Fruit fly (Drosophila melanogaster) whole organism, embryonic: ENCODE data around the gene fmt.

Experiments used
- CG10959 ChIP-seq: fragments of 200-800 bp; sonication (Bioruptor generic); IDR thresholded peaks from 2 replicates; pipeline ENCODE4 v1.3.6; 2022; ENCODE audit warnings: missing biosample characterization, missing genetic modification characterization
- CG12071 ChIP-seq: fragments of 200-800 bp; sonication (Bioruptor generic); optimal IDR thresholded peaks from 3 replicates; lab custom pipeline; 2018; ENCODE audit warnings: missing biosample characterization, mild to moderate bottlenecking, missing genetic modification characterization
- CG12219 ChIP-seq: fragments of 200-800 bp; sonication (Bioruptor generic); optimal IDR thresholded peaks from 3 replicates; lab custom pipeline; 2018; ENCODE audit warnings: missing biosample characterization, mild to moderate bottlenecking, missing genetic modification characterization
- CG15696 ChIP-seq: fragments of 200-800 bp; sonication (Bioruptor generic); optimal IDR thresholded peaks from 2 replicates; lab custom pipeline; 2019; ENCODE audit warnings: missing biosample characterization, mild to moderate bottlenecking, missing genetic modification characterization, moderate library complexity
- CG16779 ChIP-seq: fragments of 200-800 bp; sonication (Bioruptor generic); IDR thresholded peaks from 2 replicates; pipeline ENCODE4 v1.3.6; 2022; ENCODE audit warnings: missing biosample characterization, missing genetic modification characterization
- CG17912 ChIP-seq: fragments of 200-800 bp; sonication (Bioruptor generic); optimal IDR thresholded peaks from 2 replicates; lab custom pipeline; 2018; ENCODE audit warnings: missing biosample characterization, mild to moderate bottlenecking, missing genetic modification characterization
- CG18619 ChIP-seq: fragments of 200-800 bp; sonication (Bioruptor generic); optimal IDR thresholded peaks from 3 replicates; lab custom pipeline; 2017; ENCODE audit warnings: missing biosample characterization, mild to moderate bottlenecking, missing genetic modification characterization
- CG2120 ChIP-seq: fragments of 200-800 bp; sonication (Bioruptor generic); optimal IDR thresholded peaks from 3 replicates; lab custom pipeline; 2016; ENCODE audit warnings: missing biosample characterization, missing genetic modification characterization
- CG2199 ChIP-seq: fragments of 200-800 bp; sonication (Bioruptor generic); IDR thresholded peaks from 3 replicates; pipeline ENCODE4 v1.3.6; 2022; ENCODE audit warnings: missing biosample characterization, missing genetic modification characterization
- CG2678 ChIP-seq: fragments of 200-800 bp; sonication (Bioruptor generic); optimal IDR thresholded peaks from 3 replicates; lab custom pipeline; 2019; ENCODE audit warnings: missing biosample characterization, mild to moderate bottlenecking, missing genetic modification characterization, moderate library complexity
- CG31365 ChIP-seq: fragments of 200-800 bp; sonication (Bioruptor generic); optimal IDR thresholded peaks from 2 replicates; lab custom pipeline; 2018; ENCODE audit warnings: missing biosample characterization, mild to moderate bottlenecking, missing genetic modification characterization
- CG3163 ChIP-seq: fragments of 200-800 bp; sonication (Bioruptor generic); optimal IDR thresholded peaks from 3 replicates; lab custom pipeline; 2016; ENCODE audit warnings: missing biosample characterization, missing genetic modification characterization
- CG34224 ChIP-seq: fragments of 200-800 bp; sonication (Bioruptor generic); IDR thresholded peaks from 3 replicates; pipeline ENCODE4 v1.3.6; 2022; ENCODE audit warnings: missing biosample characterization, missing genetic modification characterization; ENCODE audit not compliant: partially characterized antibody
- CG4360 ChIP-seq: fragments of 200-800 bp; sonication (Bioruptor generic); IDR thresholded peaks from 2 replicates; pipeline ENCODE4 v1.3.6; 2022; ENCODE audit warnings: missing biosample characterization, missing genetic modification characterization
- CG43689 ChIP-seq: fragments of 200-800 bp; sonication (Bioruptor generic); IDR thresholded peaks from 2 replicates; pipeline ENCODE4 v1.3.6; 2022; ENCODE audit warnings: missing biosample characterization, missing genetic modification characterization
- CG4617 ChIP-seq: fragments of 200-800 bp; sonication (Bioruptor generic); optimal IDR thresholded peaks from 3 replicates; lab custom pipeline; 2016; ENCODE audit warnings: missing biosample characterization, missing genetic modification characterization, borderline replicate concordance
- CG8281 ChIP-seq: fragments of 200-800 bp; sonication (Bioruptor generic); optimal IDR thresholded peaks from 2 replicates; lab custom pipeline; 2018; ENCODE audit warnings: missing biosample characterization, mild to moderate bottlenecking, missing genetic modification characterization, moderate library complexity
- Dll ChIP-seq: fragments of 200-800 bp; sonication (Bioruptor generic); IDR thresholded peaks from 4 replicates; pipeline ENCODE4 v1.3.6; 2022; ENCODE audit warnings: missing biosample characterization, missing genetic modification characterization; ENCODE audit not compliant: partially characterized antibody
- Elba2 ChIP-seq: fragments of 200-800 bp; sonication (Bioruptor generic); optimal IDR thresholded peaks from 3 replicates; lab custom pipeline; 2016; ENCODE audit warnings: missing biosample characterization, missing genetic modification characterization
- Hr3 ChIP-seq: fragments of 200-800 bp; sonication (Bioruptor generic); optimal IDR thresholded peaks from 3 replicates; lab custom pipeline; 2016; ENCODE audit warnings: missing biosample characterization, missing genetic modification characterization
- Lhr ChIP-seq: fragments of 200-800 bp; sonication (Bioruptor generic); optimal IDR thresholded peaks from 3 replicates; lab custom pipeline; 2017; ENCODE audit warnings: mild to moderate bottlenecking, missing biosample characterization, missing genetic modification reagents, missing genetic modification characterization
- Mes4 ChIP-seq: fragments of 200-800 bp; sonication (Bioruptor generic); optimal IDR thresholded peaks from 2 replicates; lab custom pipeline; 2016; ENCODE audit warnings: missing biosample characterization, missing genetic modification characterization
- NC2β ChIP-seq: fragments of 200-800 bp; sonication (Bioruptor generic); optimal IDR thresholded peaks from 2 replicates; lab custom pipeline; 2016; ENCODE audit warnings: missing biosample characterization, missing genetic modification characterization
- Rfx ChIP-seq: fragments of 200-800 bp; sonication (Bioruptor generic); IDR thresholded peaks from 2 replicates; pipeline ENCODE4 v1.3.6; 2022; ENCODE audit warnings: missing biosample characterization, missing genetic modification characterization
- Stat92E ChIP-seq, 3 experiments: fragments of >200 bp in 2 of 3; fragments of 200-800 bp in 1 of 3; sonication (Bioruptor generic) in 1 of 3; optimal IDR thresholded peaks; 2 replicates each; lab custom pipeline; 2017 to 2019; ENCODE audit warnings: missing biosample characterization in 3 of 3, missing genetic modification characterization in 3 of 3, mild to moderate bottlenecking in 1 of 3, moderate library complexity in 1 of 3
- aop ChIP-seq: fragments of 200-800 bp; sonication (Bioruptor generic); IDR thresholded peaks from 2 replicates; pipeline ENCODE4 v1.3.6; 2022; ENCODE audit warnings: missing biosample characterization, missing genetic modification characterization
- ase ChIP-seq: fragments of 200-800 bp; sonication (Bioruptor generic); IDR thresholded peaks from 3 replicates; pipeline ENCODE4 v1.3.6; 2022; ENCODE audit warnings: missing biosample characterization, missing genetic modification characterization
- cato ChIP-seq: fragments of 200-800 bp; sonication (Bioruptor generic); optimal IDR thresholded peaks from 2 replicates; lab custom pipeline; 2016; ENCODE audit warnings: missing biosample characterization, missing genetic modification characterization, borderline replicate concordance
- croc ChIP-seq: fragments of 200-800 bp; sonication (Bioruptor generic); conservative IDR thresholded peaks from 3 replicates; pipeline ENCODE4 v1.3.6; 2022; ENCODE audit warnings: missing biosample characterization, missing genetic modification characterization
- crp ChIP-seq, 2 experiments: fragments of 200-800 bp; sonication (Bioruptor generic); optimal IDR thresholded peaks; 2 replicates in 1 of 2; 3 replicates in 1 of 2; lab custom pipeline; 2017; ENCODE audit warnings: missing biosample characterization in 2 of 2, missing genetic modification characterization in 2 of 2, mild to moderate bottlenecking in 1 of 2, moderate library complexity in 1 of 2
- dati ChIP-seq: fragments of 200-800 bp; sonication (Bioruptor generic); IDR thresholded peaks from 2 replicates; pipeline ENCODE4 v1.3.6; 2022; ENCODE audit warnings: missing biosample characterization, missing genetic modification characterization
- disco-r ChIP-seq: fragments of 200-800 bp; sonication (Bioruptor generic); optimal IDR thresholded peaks from 2 replicates; lab custom pipeline; 2016; ENCODE audit warnings: missing biosample characterization, missing genetic modification characterization
- ems ChIP-seq: fragments of 200-800 bp; sonication (Bioruptor generic); optimal IDR thresholded peaks from 3 replicates; lab custom pipeline; 2016; ENCODE audit warnings: missing biosample characterization, missing genetic modification characterization
- hkb ChIP-seq, 2 experiments: fragments of 200-800 bp in 1 of 2; fragments of >200 bp in 1 of 2; sonication (Bioruptor generic) in 1 of 2; IDR thresholded peaks in 1 of 2; optimal IDR thresholded peaks in 1 of 2; 2 replicates each; pipeline versions ENCODE4 v1.3.6 to Lab custom; 2017 to 2022; ENCODE audit warnings: missing biosample characterization in 1 of 2, missing genetic modification characterization in 1 of 2
- ind ChIP-seq: fragments of 200-800 bp; sonication (Bioruptor generic); optimal IDR thresholded peaks from 3 replicates; lab custom pipeline; 2016; ENCODE audit warnings: missing biosample characterization, missing genetic modification characterization
- inv ChIP-seq: fragments of 200-800 bp; sonication (Bioruptor generic); IDR thresholded peaks from 2 replicates; pipeline ENCODE4 v1.3.6; 2022; ENCODE audit warnings: missing biosample characterization, missing genetic modification characterization; ENCODE audit not compliant: partially characterized antibody
- jing ChIP-seq: fragments of 200-800 bp; sonication (Bioruptor generic); optimal IDR thresholded peaks from 2 replicates; lab custom pipeline; 2018; ENCODE audit warnings: missing biosample characterization, mild to moderate bottlenecking, missing genetic modification characterization
- pnt ChIP-seq: fragments of 200-800 bp; sonication (Bioruptor generic); optimal IDR thresholded peaks from 3 replicates; lab custom pipeline; 2016; ENCODE audit warnings: missing biosample characterization, missing genetic modification characterization
- pum ChIP-seq: fragments of 200-800 bp; sonication (Bioruptor generic); optimal IDR thresholded peaks from 2 replicates; lab custom pipeline; 2016; ENCODE audit warnings: missing biosample characterization, missing genetic modification characterization
- row ChIP-seq: fragments of 200-800 bp; sonication (Bioruptor generic); IDR thresholded peaks from 3 replicates; pipeline ENCODE4 v1.3.6; 2022; ENCODE audit warnings: missing biosample characterization, missing genetic modification characterization
- sim ChIP-seq: fragments of 200-800 bp; sonication (Bioruptor generic); IDR thresholded peaks from 2 replicates; pipeline ENCODE4 v1.3.6; 2022; ENCODE audit warnings: missing biosample characterization, missing genetic modification characterization
- slp2 ChIP-seq: fragments of 200-800 bp; sonication (Bioruptor generic); optimal IDR thresholded peaks from 2 replicates; lab custom pipeline; 2016; ENCODE audit warnings: missing biosample characterization, missing genetic modification characterization
- sob ChIP-seq: fragments of 200-800 bp; sonication (Bioruptor generic); IDR thresholded peaks from 2 replicates; pipeline ENCODE4 v1.3.6; 2022; ENCODE audit warnings: missing biosample characterization, missing genetic modification characterization
- tap ChIP-seq: fragments of 200-800 bp; optimal IDR thresholded peaks from 3 replicates; lab custom pipeline; 2019; ENCODE audit warnings: missing biosample characterization, mild to moderate bottlenecking, missing genetic modification characterization, moderate library complexity
- tin ChIP-seq: fragments of 200-800 bp; sonication (Bioruptor generic); optimal IDR thresholded peaks from 3 replicates; lab custom pipeline; 2016; ENCODE audit warnings: missing biosample characterization, missing genetic modification characterization

fmt gene

dm6 chr3L:6217212-6217611, 43.5 kb upstream of the fmt start (continued):
- TF ChIP-seq CG34224 (GFP tag; lab: Robert Waterston, UW), result no peak
- no peak for TF ChIP-seq CG17912 (GFP tag; lab: Kevin White, UChicago)
- TF ChIP-seq cato (GFP tag; lab: Kevin White, UChicago), result peak; percentile 15
- no peak for TF ChIP-seq Dll (GFP tag; lab: Robert Waterston, UW)
- TF ChIP-seq CG2120 (GFP tag; lab: Kevin White, UChicago), result peak; percentile 24
- TF ChIP-seq aop (GFP tag; lab: Robert Waterston, UW), result no peak
- TF ChIP-seq CG16779 (GFP tag; lab: Robert Waterston, UW), result no peak
- TF ChIP-seq CG12219 (GFP tag; lab: Kevin White, UChicago), result peak; percentile 46
- TF ChIP-seq hkb (optimal IDR thresholded peaks at IDR 0.05; lab: Kevin White, UChicago), result no peak
- peak; percentile 53; the same call in 1 of the 2 replicates for TF ChIP-seq hkb (GFP tag; IDR thresholded peaks at IDR 0.05; lab: Robert Waterston, UW)
- TF ChIP-seq CG43689 (GFP tag; lab: Robert Waterston, UW), result no peak
- TF ChIP-seq Hr3 (GFP tag; lab: Kevin White, UChicago), result peak; percentile 56
- peak; percentile 78 for TF ChIP-seq tap (tag; lab: Kevin White, UChicago)
- 0 out of 3 replicates have a peak, but pooled peaks have one; percentile 29 for TF ChIP-seq ase (GFP tag; lab: Robert Waterston, UW)
- TF ChIP-seq CG18619, result peak; percentile 27
- peak; percentile 18 for TF ChIP-seq Mes4 (GFP tag; lab: Kevin White, UChicago)
- peak; percentile 49 for TF ChIP-seq slp2 (GFP tag; lab: Kevin White, UChicago)
- no peak for TF ChIP-seq NC2β (GFP tag; lab: Kevin White, UChicago)
- TF ChIP-seq CG31365 (tag; lab: Kevin White, UChicago), result no peak
- TF ChIP-seq Elba2, result no peak
- peak; percentile 66; the same call in 1 of the 2 replicates for TF ChIP-seq CG10959 (GFP tag; lab: Robert Waterston, UW)
- TF ChIP-seq CG2199 (GFP tag; lab: Robert Waterston, UW), result no peak
- no peak for TF ChIP-seq Rfx (GFP tag; lab: Robert Waterston, UW)
- TF ChIP-seq pnt (GFP tag; lab: Kevin White, UChicago), result no peak
- peak; percentile 57 for TF ChIP-seq pum (GFP tag; lab: Kevin White, UChicago)
- TF ChIP-seq ems (GFP tag; lab: Kevin White, UChicago), result no peak
- TF ChIP-seq CG2678, result peak; percentile 77
- peak; percentile 55 for TF ChIP-seq ind (GFP tag; lab: Kevin White, UChicago)
- no peak for TF ChIP-seq CG4617 (GFP tag; lab: Kevin White, UChicago)
- no peak for TF ChIP-seq CG3163 (GFP tag; lab: Kevin White, UChicago)
- peak; percentile 24 for TF ChIP-seq CG8281 (tag; lab: Kevin White, UChicago)
- TF ChIP-seq Lhr (GFP tag; lab: Kevin White, UChicago), result peak; percentile 13
- TF ChIP-seq inv (GFP tag; lab: Robert Waterston, UW), result no peak
- no peak for TF ChIP-seq sob
- peak; percentile 33 for TF ChIP-seq CG4360 (GFP tag; lab: Robert Waterston, UW)
- TF ChIP-seq disco-r (GFP tag; lab: Kevin White, UChicago), result no peak
- no peak for TF ChIP-seq jing
- TF ChIP-seq croc, result peak; percentile 35; the same call in 1 of the 3 replicates
- TF ChIP-seq sim (GFP tag; lab: Robert Waterston, UW), result peak; percentile 47; the same call in 1 of the 2 replicates
- peak; percentile 48 for TF ChIP-seq tin (GFP tag; lab: Kevin White, UChicago)
- TF ChIP-seq CG15696, result peak; percentile 55
- no peak for TF ChIP-seq Stat92E (GFP tag; optimal IDR thresholded peaks at IDR 0.05; lab: Kevin White, UChicago)
- peak; percentile 75 for TF ChIP-seq row (GFP tag; lab: Robert Waterston, UW)
- TF ChIP-seq dati, result 0 out of 2 replicates have a peak, but pooled peaks have one; percentile 38
- peak; percentile 5 for TF ChIP-seq CG12071
- peak in 1 of 2 experiments; percentile 22 for TF ChIP-seq crp (GFP tag; optimal IDR thresholded peaks at IDR 0.05; lab: Kevin White, UChicago)
